Worm (Caenorhabditis elegans) whole organism, L4 larva: Measurements from ENCODE around the gene sru-3.

Experiments
- F10B5.3 ChIP-seq: sonication (generic microtip); optimal IDR thresholded peaks from 2 replicates; lab custom pipeline; 2016; ENCODE audit warnings: mild to moderate bottlenecking, missing genetic modification characterization, missing compliant biosample characterization
- F26F4.8 ChIP-seq: fragments of 200-800 bp; sonication (Bioruptor generic); conservative IDR thresholded peaks from 2 replicates; pipeline ENCODE4 v1.3.6; 2022; ENCODE audit warnings: missing genetic modification characterization, missing compliant biosample characterization
- F37D6.2 ChIP-seq: sonication (generic microtip); optimal IDR thresholded peaks from 2 replicates; lab custom pipeline; 2016; ENCODE audit warnings: mild to moderate bottlenecking, missing genetic modification characterization, missing compliant biosample characterization
- F49E8.2 ChIP-seq: sonication (generic microtip); optimal IDR thresholded peaks from 2 replicates; lab custom pipeline; 2016; ENCODE audit warnings: missing compliant biosample characterization, mild to moderate bottlenecking, missing genetic modification characterization, borderline replicate concordance
- Y48G9A.11 ChIP-seq: fragments of 200-800 bp; sonication (Bioruptor generic); IDR thresholded peaks from 2 replicates; pipeline ENCODE4 v1.3.6; 2022; ENCODE audit warnings: missing genetic modification reagents, missing genetic modification characterization, missing compliant biosample characterization
- ZK337.2 ChIP-seq: fragments of 200-800 bp; sonication (Bioruptor generic); IDR thresholded peaks from 2 replicates; pipeline ENCODE4 v1.3.6; 2022; ENCODE audit warnings: missing genetic modification reagents, missing genetic modification characterization, missing compliant biosample characterization
- aha-1 ChIP-seq: fragments of 150-350 bp; peaks from one replicate; lab custom pipeline; 2014; ENCODE audit warnings: missing biosample characterization, missing genetic modification characterization
- arid-1 ChIP-seq: fragments of 200-800 bp; sonication (Bioruptor generic); conservative IDR thresholded peaks from 2 replicates; pipeline ENCODE4 v1.3.6; 2022; ENCODE audit warnings: missing genetic modification reagents, missing genetic modification characterization, missing compliant biosample characterization
- ceh-20 ChIP-seq: fragments of 200-800 bp; sonication (Bioruptor generic); IDR thresholded peaks from 2 replicates; pipeline ENCODE4 v1.3.6; 2022; ENCODE audit warnings: missing genetic modification reagents, missing genetic modification characterization, missing compliant biosample characterization
- ceh-82 ChIP-seq: sonication (generic microtip); optimal IDR thresholded peaks from 2 replicates; lab custom pipeline; 2017; ENCODE audit warnings: missing biosample characterization, missing genetic modification characterization
- daf-12 ChIP-seq: fragments of 150-350 bp; optimal IDR thresholded peaks from 2 replicates; lab custom pipeline; 2014; ENCODE audit warnings: missing biosample characterization, missing genetic modification reagents, missing genetic modification characterization
- dmd-6 ChIP-seq: fragments of 200-800 bp; sonication (Bioruptor generic); IDR thresholded peaks from 2 replicates; pipeline ENCODE4 v1.3.6; 2022; ENCODE audit warnings: missing genetic modification reagents, missing genetic modification characterization, missing compliant biosample characterization
- duxl-1 ChIP-seq: sonication (generic microtip); optimal IDR thresholded peaks from 2 replicates; lab custom pipeline; 2016; ENCODE audit warnings: mild to moderate bottlenecking, missing genetic modification characterization, moderate library complexity, missing compliant biosample characterization; ENCODE audit not compliant: poor library complexity
- egl-27 ChIP-seq: sonication (generic microtip); optimal IDR thresholded peaks from 3 replicates; lab custom pipeline; 2017; ENCODE audit warnings: missing biosample characterization, missing genetic modification reagents, missing genetic modification characterization
- gei-8 ChIP-seq: fragments of 200-800 bp; sonication (Bioruptor generic); optimal IDR thresholded peaks from 2 replicates; lab custom pipeline; 2018; ENCODE audit warnings: mild to moderate bottlenecking, missing genetic modification characterization, missing compliant biosample characterization
- hlh-11 ChIP-seq: fragments of 200-800 bp; sonication (Bioruptor generic); optimal IDR thresholded peaks from 2 replicates; lab custom pipeline; 2018; ENCODE audit warnings: mild to moderate bottlenecking, missing genetic modification characterization, missing compliant biosample characterization
- hmg-1.1 ChIP-seq: fragments of 200-800 bp; sonication (Bioruptor generic); IDR thresholded peaks from 2 replicates; pipeline ENCODE4 v1.3.6; 2022; ENCODE audit warnings: missing genetic modification reagents, missing genetic modification characterization, missing compliant biosample characterization
- lim-7 ChIP-seq: fragments of 200-800 bp; sonication (Bioruptor generic); IDR thresholded peaks from 2 replicates; pipeline ENCODE4 v1.3.6; 2022; ENCODE audit warnings: missing genetic modification characterization, missing compliant biosample characterization
- lin-39 ChIP-seq: fragments of 150-350 bp; optimal IDR thresholded peaks from 2 replicates; lab custom pipeline; 2014; ENCODE audit warnings: missing biosample characterization, missing genetic modification reagents, missing genetic modification characterization
- madf-9 ChIP-seq: fragments of 200-800 bp; sonication (Bioruptor generic); conservative IDR thresholded peaks from 2 replicates; pipeline ENCODE4 v1.3.6; 2022; ENCODE audit warnings: missing genetic modification reagents, missing genetic modification characterization, missing compliant biosample characterization
- mdt-29 ChIP-seq: fragments of 200-800 bp; sonication (Bioruptor generic); IDR thresholded peaks from 2 replicates; pipeline ENCODE4 v1.3.6; 2022; ENCODE audit warnings: missing genetic modification reagents, missing genetic modification characterization, missing compliant biosample characterization
- mes-2 ChIP-seq: sonication (generic microtip); optimal IDR thresholded peaks from 2 replicates; lab custom pipeline; 2016; ENCODE audit warnings: missing genotype, mild to moderate bottlenecking, missing genetic modification characterization, missing compliant biosample characterization; ENCODE audit not compliant: poor library complexity, severe bottlenecking
- mxl-3 ChIP-seq: fragments of 200-800 bp; sonication (Bioruptor generic); optimal IDR thresholded peaks from 2 replicates; lab custom pipeline; 2018; ENCODE audit warnings: mild to moderate bottlenecking, missing genetic modification characterization, missing compliant biosample characterization
- nhr-28 ChIP-seq: fragments of 150-350 bp; optimal IDR thresholded peaks from 2 replicates; lab custom pipeline; 2014; ENCODE audit warnings: missing biosample characterization, missing genetic modification characterization
- nhr-76 ChIP-seq: fragments of 150-350 bp; optimal IDR thresholded peaks from 2 replicates; lab custom pipeline; 2014; ENCODE audit warnings: missing biosample characterization, missing genetic modification characterization
- pha-4 ChIP-seq, 2 experiments: fragments of 150-350 bp in 1 of 2; fragments of 200-800 bp in 1 of 2; sonication (Bioruptor generic) in 1 of 2; IDR thresholded peaks in 1 of 2; optimal IDR thresholded peaks in 1 of 2; 2 replicates each; pipeline versions ENCODE4 v1.3.6 to Lab custom; 2014 to 2022; ENCODE audit warnings: missing genetic modification characterization in 2 of 2, missing genetic modification reagents in 2 of 2, missing biosample characterization in 1 of 2, missing compliant biosample characterization in 1 of 2
- snpc-1.2 ChIP-seq: fragments of 200-800 bp; sonication (Bioruptor generic); IDR thresholded peaks from 2 replicates; pipeline ENCODE4 v1.3.6; 2022; ENCODE audit warnings: missing genetic modification reagents, missing genetic modification characterization, missing compliant biosample characterization
- snpc-4 ChIP-seq: fragments of 150-350 bp; optimal IDR thresholded peaks from 2 replicates; lab custom pipeline; 2014; ENCODE audit warnings: missing biosample characterization, missing genetic modification characterization
- tag-97 ChIP-seq: fragments of 200-800 bp; sonication (Bioruptor generic); IDR thresholded peaks from 2 replicates; pipeline ENCODE4 v1.3.6; 2022; ENCODE audit warnings: missing genetic modification characterization, missing compliant biosample characterization
- unc-130 ChIP-seq: sonication (generic microtip); optimal IDR thresholded peaks from 2 replicates; lab custom pipeline; 2016; ENCODE audit warnings: missing genetic modification reagents, missing genetic modification characterization, missing compliant biosample characterization
- unc-62 ChIP-seq, 3 experiments: fragments of 150-350 bp in 1 of 3; sonication (generic microtip); optimal IDR thresholded peaks in 2 of 3; peaks in 1 of 3; 1 replicate in 1 of 3; 2 replicates in 2 of 3; lab custom pipeline; 2014 to 2017; ENCODE audit warnings: missing biosample characterization in 3 of 3, missing genetic modification characterization in 3 of 3, missing genetic modification reagents in 3 of 3, missing genotype in 1 of 3
- zip-11 ChIP-seq: fragments of 200-800 bp; sonication (Bioruptor generic); IDR thresholded peaks from 2 replicates; pipeline ENCODE4 v1.3.6; 2022; ENCODE audit warnings: missing genetic modification characterization, missing compliant biosample characterization
- zip-2 ChIP-seq: fragments of 150-350 bp; optimal IDR thresholded peaks from 2 replicates; lab custom pipeline; 2014; ENCODE audit warnings: missing biosample characterization, missing genetic modification characterization

The sru-3 gene

ce11 chrIV:9477135-9477928, 19.1 kb upstream of the sru-3 start, which contains the start of gene wrt-3 (continued):
- TF ChIP-seq duxl-1 (tag; lab: Kevin White, UChicago) (peak; percentile 91), zip-2 (tag; lab: Kevin White, UChicago) (no peak), F49E8.2 (tag; lab: Kevin White, UChicago) (peak; percentile 42), zip-11 (GFP tag; lab: Robert Waterston, UW) (peak; percentile 79; the same call in 1 of the 2 replicates), hlh-11 (tag; lab: Kevin White, UChicago) (no peak), F26F4.8 (GFP tag; lab: Robert Waterston, UW) (peak; percentile 93), egl-27 (tag; lab: Kevin White, UChicago) (no peak), gei-8 (GFP tag; lab: Kevin White, UChicago) (peak; percentile 90), ceh-82 (tag; lab: Kevin White, UChicago) (no peak), hmg-1.1 (GFP tag; lab: Robert Waterston, UW) (peak; percentile 81), arid-1 (GFP tag; lab: Robert Waterston, UW) (peak; percentile 93)

- TF ChIP-seq snpc-1.2 (GFP tag; lab: Robert Waterston, UW) = no peak
These were observed 15.5 kb upstream of the sru-3 start, which contains the start of gene cng-3 for ce11 chrIV:9480936-9481335. cng-3 (minus strand) TSS chrIV:9481037.

- TF ChIP-seq nhr-76 (tag; lab: Kevin White, UChicago) = no peak
- no peak for TF ChIP-seq mdt-29
- no peak for TF ChIP-seq nhr-28 (tag; lab: Kevin White, UChicago)
- no peak for TF ChIP-seq unc-130 (GFP tag; lab: Kevin White, UChicago)
These were observed 11.4 kb upstream of the sru-3 start, which contains the start of gene gadr-2 for ce11 chrIV:9485040-9485439. gadr-2 (minus strand) TSS chrIV:9485140.

- TF ChIP-seq dmd-6 (GFP tag; lab: Robert Waterston, UW) = no peak
These were observed 10.4 kb upstream of the sru-3 start, which contains the start of gene sru-2 for ce11 chrIV:9485972-9486371. sru-2 (plus strand) TSS chrIV:9486272.

ce11 chrIV:9486779-9487178, 9.6 kb upstream of the sru-3 start:
- TF ChIP-seq ZK337.2 (GFP tag; lab: Robert Waterston, UW) (no peak), aha-1 (peak; percentile 93), lim-7 (GFP tag; lab: Robert Waterston, UW) (no peak), lin-39 (tag; lab: Kevin White, UChicago) (no peak)

- no peak for TF ChIP-seq mes-2 (tag; lab: Kevin White, UChicago)
- no peak for TF ChIP-seq Y48G9A.11 (GFP tag; lab: Robert Waterston, UW)
- no peak for TF ChIP-seq daf-12 (tag; lab: Kevin White, UChicago)
- TF ChIP-seq ceh-20 (GFP tag; lab: Robert Waterston, UW) = no peak
- TF ChIP-seq unc-62 (GFP tag; optimal IDR thresholded peaks at IDR 0.05 in 1 of 2; lab: Kevin White, UChicago) = no peak
- TF ChIP-seq unc-62 (tag; optimal IDR thresholded peaks at IDR 0.05; lab: Kevin White, UChicago) = no peak
These were observed 8.1 kb upstream of the sru-3 start, which contains the start of gene sru-1 for ce11 chrIV:9488315-9488714. sru-1 (plus strand) TSS chrIV:9488615.

ce11 chrIV:9490320-9490719, 6.1 kb upstream of the sru-3 start, which contains the start of gene sru-6:
sru-6 (plus strand) TSS chrIV:9490620.
- TF ChIP-seq pha-4 (GFP tag; IDR thresholded peaks at IDR 0.05; lab: Robert Waterston, UW) (no peak), pha-4 (tag; optimal IDR thresholded peaks at IDR 0.05; lab: Kevin White, UChicago) (no peak), snpc-4 (tag; lab: Kevin White, UChicago) (no peak), mes-2 (tag; lab: Kevin White, UChicago) (no peak), madf-9 (no peak), F10B5.3 (no peak), mxl-3 (GFP tag; lab: Kevin White, UChicago) (no peak), F37D6.2 (tag; lab: Kevin White, UChicago) (no peak), arid-1 (GFP tag; lab: Robert Waterston, UW) (no peak), tag-97 (GFP tag; lab: Robert Waterston, UW) (no peak)
